Worm (Caenorhabditis elegans) whole organism, L1 larva: ENCODE results near the gene lgc-17.

Experiments
- ceh-88 ChIP-seq: fragments of 200-800 bp; sonication (Bioruptor generic); IDR thresholded peaks from 2 replicates; pipeline ENCODE4 v1.3.6; 2022; ENCODE audit warnings: missing genetic modification characterization, missing compliant biosample characterization
- elt-2 ChIP-seq: sonication (generic microtip); optimal IDR thresholded peaks from 2 replicates; lab custom pipeline; 2016; ENCODE audit warnings: missing genetic modification characterization, mild to moderate bottlenecking, inconsistent platforms, missing compliant biosample characterization, missing genetic modification reagents
- nhr-85 ChIP-seq: sonication (generic microtip); peaks from one replicate; lab custom pipeline; 2016; ENCODE audit warnings: missing genetic modification characterization, inconsistent platforms, missing compliant biosample characterization

lgc-17 gene

DNA sequence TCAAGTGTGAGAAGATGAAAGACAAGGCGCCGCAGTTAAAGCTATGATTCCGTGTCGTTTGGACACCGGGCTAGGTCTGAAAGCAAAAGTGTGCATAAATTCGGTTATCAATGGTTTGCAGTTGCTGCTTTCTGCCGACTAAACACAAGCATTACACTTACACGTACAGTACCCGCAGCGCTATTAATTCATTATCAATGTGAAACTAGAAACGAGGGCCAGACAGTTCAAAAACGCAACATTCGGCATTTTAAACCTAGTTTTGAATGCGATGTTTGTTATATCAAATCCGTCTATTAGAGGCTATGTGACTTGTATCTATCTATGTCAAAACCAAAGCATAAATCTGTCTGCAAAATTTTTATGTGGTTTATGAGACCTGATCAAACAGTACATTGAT is 52.6 kb downstream of the lgc-17 start:
- TF ChIP-seq elt-2 (tag; lab: Kevin White, UChicago) (peak; percentile 26), ceh-88 (GFP tag; lab: Robert Waterston, UW) (no peak), nhr-85 (tag; lab: Kevin White, UChicago) (peak; percentile 55)
- TF ChIP-seq, all 84 proteins: peak for 2
